Worm (Caenorhabditis elegans) whole organism, L3 larva: ENCODE results near the gene C17F4.7.

Source experiments
- aly-2 ChIP-seq: fragments of 150-350 bp; optimal IDR thresholded peaks from 2 replicates; lab custom pipeline; 2014; ENCODE audit warnings: missing biosample characterization, missing genetic modification characterization
- ama-1 ChIP-seq: fragments of 150-350 bp; optimal IDR thresholded peaks from 2 replicates; lab custom pipeline; 2018
- ceh-16 ChIP-seq: sonication (generic microtip); optimal IDR thresholded peaks from 2 replicates; lab custom pipeline; 2017; ENCODE audit warnings: missing biosample characterization, missing genetic modification characterization
- ceh-82 ChIP-seq: fragments of 150-350 bp; optimal IDR thresholded peaks from 2 replicates; lab custom pipeline; 2014; ENCODE audit warnings: missing biosample characterization, missing genetic modification characterization
- elt-1 ChIP-seq: fragments of 150-350 bp; optimal IDR thresholded peaks from 2 replicates; lab custom pipeline; 2014; ENCODE audit warnings: missing biosample characterization, missing genetic modification characterization
- jun-1 ChIP-seq: fragments of 150-350 bp; optimal IDR thresholded peaks from 2 replicates; lab custom pipeline; 2014; ENCODE audit warnings: missing biosample characterization, missing genetic modification reagents, missing genetic modification characterization
- lin-39 ChIP-seq: fragments of 150-350 bp; optimal IDR thresholded peaks from 2 replicates; lab custom pipeline; 2018; ENCODE audit warnings: missing biosample characterization, missing genetic modification reagents, missing genetic modification characterization
- mdl-1 ChIP-seq: fragments of 150-350 bp; optimal IDR thresholded peaks from 2 replicates; lab custom pipeline; 2014; ENCODE audit warnings: missing biosample characterization, missing genetic modification characterization
- unc-39 ChIP-seq: sonication (generic microtip); optimal IDR thresholded peaks from 4 replicates; lab custom pipeline; 2017; ENCODE audit warnings: missing biosample characterization, missing genetic modification characterization
- unc-62 ChIP-seq: fragments of 150-350 bp; sonication (generic microtip); optimal IDR thresholded peaks from 4 replicates; lab custom pipeline; 2014; ENCODE audit warnings: missing biosample characterization, missing genetic modification reagents, missing genetic modification characterization
- zag-1 ChIP-seq: fragments of 150-350 bp; optimal IDR thresholded peaks from 2 replicates; lab custom pipeline; 2014; ENCODE audit warnings: missing biosample characterization, missing genetic modification characterization
- ztf-4 ChIP-seq: fragments of 150-350 bp; optimal IDR thresholded peaks from 2 replicates; lab custom pipeline; 2014; ENCODE audit warnings: missing biosample characterization, missing genetic modification characterization

ce11 chrII:3248043-3248718 is 2.4 kb upstream of the C17F4.7 start, which contains the start of the genes fbxc-50 and C17F4.2:
- TF ChIP-seq lin-39 (tag; lab: Kevin White, UChicago) (no peak), aly-2 (tag; lab: Kevin White, UChicago) (no peak), ztf-4 (tag; lab: Kevin White, UChicago) (no peak), jun-1 (tag; lab: Kevin White, UChicago) (no peak), ceh-16 (tag; lab: Kevin White, UChicago) (no peak), elt-1 (tag; lab: Kevin White, UChicago) (no peak), ama-1 (lab: Kevin White, UChicago) (no peak), mdl-1 (tag; lab: Kevin White, UChicago) (no peak), unc-62 (no peak), ceh-82 (tag; lab: Kevin White, UChicago) (no peak), unc-39 (tag; lab: Kevin White, UChicago) (no peak), zag-1 (tag; lab: Kevin White, UChicago) (no peak)
